Comparison of ENCODE assay signal across 1 fruit fly cellular context in the genomic region with DNA sequence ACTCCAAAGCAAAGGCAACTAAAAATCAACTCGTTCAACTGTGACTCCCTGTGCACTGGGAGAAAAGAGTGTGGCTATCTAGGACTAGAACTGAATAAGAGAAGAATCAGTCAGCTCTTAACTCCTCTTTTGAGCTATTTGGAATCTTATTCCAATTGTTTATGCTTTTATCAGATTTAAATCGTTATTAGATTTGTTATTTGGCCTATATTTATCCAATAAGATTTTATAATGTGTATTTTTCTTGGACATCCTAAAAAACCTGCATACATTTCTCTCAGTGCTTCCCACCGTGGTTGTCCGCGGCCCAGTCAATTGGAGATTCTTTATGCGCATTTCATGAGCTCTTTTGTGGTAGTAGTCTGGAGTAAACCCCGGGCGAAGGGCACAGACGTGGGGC.
TF ChIP-seq lines count a peak whose summit lies in the region.

No protein-coding gene starts in this region.

TF ChIP-seq in whole organism, embryonic, 481 proteins besides CTCF, POLR2A, EP300 and RAD21 (continued from another document and continues in another):
- TF ChIP-seq unc-4 (GFP tag; IDR thresholded peaks at IDR 0.05; lab: Robert Waterston, UW; ENCODE audit: partially characterized antibody), result no peak
- TF ChIP-seq CG33213 (GFP tag; optimal IDR thresholded peaks at IDR 0.05; lab: Kevin White, UChicago), result peak; percentile 12
- TF ChIP-seq slou (GFP tag; optimal IDR thresholded peaks at IDR 0.05; lab: Kevin White, UChicago), result peak; percentile 16
- TF ChIP-seq eyg (GFP tag; optimal IDR thresholded peaks at IDR 0.05; lab: Kevin White, UChicago), result no peak
- TF ChIP-seq bigmax (GFP tag; optimal IDR thresholded peaks at IDR 0.05; lab: Kevin White, UChicago), result no peak
- no peak for TF ChIP-seq CG2199 (GFP tag; IDR thresholded peaks at IDR 0.05; lab: Robert Waterston, UW)
- no peak for TF ChIP-seq CG11085 (GFP tag; IDR thresholded peaks at IDR 0.05; lab: Robert Waterston, UW)
- TF ChIP-seq zfh1 (GFP tag; IDR thresholded peaks at IDR 0.05; lab: Robert Waterston, UW), result peak; percentile 61; the same call in 1 of the 3 replicates
- TF ChIP-seq CG4730 (GFP tag; IDR thresholded peaks at IDR 0.05; lab: Robert Waterston, UW), result peak; percentile 27; the same call in 1 of the 2 replicates
- TF ChIP-seq Dll (GFP tag; IDR thresholded peaks at IDR 0.05; lab: Robert Waterston, UW; ENCODE audit: partially characterized antibody), result no peak
- peak; percentile 15 for TF ChIP-seq psq (GFP tag; optimal IDR thresholded peaks at IDR 0.05; lab: Kevin White, UChicago)
- TF ChIP-seq nerfin-2 (GFP tag; IDR thresholded peaks at IDR 0.05; lab: Robert Waterston, UW; ENCODE audit: partially characterized antibody), result no peak
- no peak for TF ChIP-seq kni (GFP tag; optimal IDR thresholded peaks at IDR 0.05; lab: Kevin White, UChicago)
- TF ChIP-seq Lhr (GFP tag; optimal IDR thresholded peaks at IDR 0.05; lab: Kevin White, UChicago), result no peak
- TF ChIP-seq gsb-n (tag; optimal IDR thresholded peaks at IDR 0.05; lab: Kevin White, UChicago), result peak; percentile 30
- no peak for TF ChIP-seq Bgb (GFP tag; IDR thresholded peaks at IDR 0.05; lab: Robert Waterston, UW; ENCODE audit: partially characterized antibody)
- TF ChIP-seq CG4617 (GFP tag; optimal IDR thresholded peaks at IDR 0.05; lab: Kevin White, UChicago; ENCODE audit: borderline replicate concordance), result no peak
- TF ChIP-seq Aef1 (GFP tag; IDR thresholded peaks at IDR 0.05; lab: Robert Waterston, UW), result peak; percentile 74
- no peak for TF ChIP-seq CG2129 (GFP tag; IDR thresholded peaks at IDR 0.05; lab: Robert Waterston, UW; ENCODE audit: partially characterized antibody)
- TF ChIP-seq Neu2 (GFP tag; optimal IDR thresholded peaks at IDR 0.05; lab: Kevin White, UChicago; ENCODE audit: borderline replicate concordance), result no peak
- TF ChIP-seq trem (tag; optimal IDR thresholded peaks at IDR 0.05; lab: Kevin White, UChicago), result peak; percentile 1
- no peak for TF ChIP-seq CG17568 (GFP tag; optimal IDR thresholded peaks at IDR 0.05; lab: Kevin White, UChicago)
- peak; percentile 52; the same call in 1 of the 2 replicates for TF ChIP-seq CG9215 (GFP tag; IDR thresholded peaks at IDR 0.05; lab: Robert Waterston, UW)
- TF ChIP-seq otp (GFP tag; IDR thresholded peaks at IDR 0.05; lab: Robert Waterston, UW), result peak; percentile 36; the same call in 1 of the 3 replicates
- TF ChIP-seq nerfin-1 (tag; optimal IDR thresholded peaks at IDR 0.05; lab: Kevin White, UChicago), result peak; percentile 34
- no peak for TF ChIP-seq Awh (GFP tag; IDR thresholded peaks at IDR 0.05; lab: Robert Waterston, UW)
- TF ChIP-seq usp (GFP tag; optimal IDR thresholded peaks at IDR 0.05; lab: Kevin White, UChicago), result no peak
- peak; percentile 55 for TF ChIP-seq Hr3 (GFP tag; optimal IDR thresholded peaks at IDR 0.05; lab: Kevin White, UChicago)
- TF ChIP-seq CG14667 (GFP tag; IDR thresholded peaks at IDR 0.05; lab: Robert Waterston, UW), result peak; percentile 59; the same call in 1 of the 2 replicates
- TF ChIP-seq CG8944 (GFP tag; optimal IDR thresholded peaks at IDR 0.05; lab: Kevin White, UChicago), result peak; percentile 24
- no peak for TF ChIP-seq hkb (optimal IDR thresholded peaks at IDR 0.05; lab: Kevin White, UChicago)
- peak; percentile 76 for TF ChIP-seq hkb (GFP tag; IDR thresholded peaks at IDR 0.05; lab: Robert Waterston, UW)
- no peak for TF ChIP-seq CG10321 (GFP tag; IDR thresholded peaks at IDR 0.05; lab: Robert Waterston, UW)
- TF ChIP-seq CG7357 (GFP tag; IDR thresholded peaks at IDR 0.05; lab: Robert Waterston, UW), result peak; percentile 58; the same call in 2 of the 3 replicates
- no peak for TF ChIP-seq ham (GFP tag; IDR thresholded peaks at IDR 0.05; lab: Robert Waterston, UW)
- no peak for TF ChIP-seq Tbp (GFP tag; optimal IDR thresholded peaks at IDR 0.05; lab: Kevin White, UChicago)
- peak; percentile 76 for TF ChIP-seq mam (GFP tag; optimal IDR thresholded peaks at IDR 0.05; lab: Kevin White, UChicago)
- no peak for TF ChIP-seq CG31365 (tag; optimal IDR thresholded peaks at IDR 0.05; lab: Kevin White, UChicago)
- peak; percentile 57 for TF ChIP-seq NfI (GFP tag; optimal IDR thresholded peaks at IDR 0.05; lab: Kevin White, UChicago)
- no peak for TF ChIP-seq BEAF-32 (GFP tag; optimal IDR thresholded peaks at IDR 0.05; lab: Kevin White, UChicago)
- no peak for TF ChIP-seq CG1832 (GFP tag; optimal IDR thresholded peaks at IDR 0.05; lab: Kevin White, UChicago)
- TF ChIP-seq pnt (GFP tag; optimal IDR thresholded peaks at IDR 0.05; lab: Kevin White, UChicago), result peak; percentile 49
- TF ChIP-seq CG3407 (GFP tag; optimal IDR thresholded peaks at IDR 0.05; lab: Kevin White, UChicago), result peak; percentile 41
- peak; percentile 17 for TF ChIP-seq sug (tag; optimal IDR thresholded peaks at IDR 0.05; lab: Kevin White, UChicago)
- TF ChIP-seq jigr1 (GFP tag; IDR thresholded peaks at IDR 0.05; lab: Robert Waterston, UW), result peak; percentile 59; the same call in 1 of the 3 replicates
- no peak for TF ChIP-seq CG30020 (tag; optimal IDR thresholded peaks at IDR 0.05; lab: Kevin White, UChicago)
- TF ChIP-seq CG32772 (GFP tag; IDR thresholded peaks at IDR 0.05; lab: Robert Waterston, UW), result peak; percentile 69
- TF ChIP-seq CG32767 (GFP tag; IDR thresholded peaks at IDR 0.05; lab: Robert Waterston, UW), result no peak; the same call in 1 of the 2 replicates
- TF ChIP-seq Dbx (GFP tag; IDR thresholded peaks at IDR 0.05; lab: Robert Waterston, UW), result no peak
- TF ChIP-seq CG2875 (GFP tag; optimal IDR thresholded peaks at IDR 0.05; lab: Kevin White, UChicago), result peak; percentile 25
- no peak for TF ChIP-seq Hr39 (optimal IDR thresholded peaks at IDR 0.05; lab: Kevin White, UChicago)
- TF ChIP-seq zf30C (GFP tag; optimal IDR thresholded peaks at IDR 0.05; lab: Kevin White, UChicago), result peak; percentile 49
- TF ChIP-seq sens (GFP tag; lab: Kevin White, UChicago), result peak; percentile 95
- TF ChIP-seq lbe (GFP tag; optimal IDR thresholded peaks at IDR 0.05; lab: Kevin White, UChicago), result peak; percentile 77
- no peak for TF ChIP-seq Hr78 (GFP tag; optimal IDR thresholded peaks at IDR 0.05; lab: Kevin White, UChicago)
- TF ChIP-seq Usf (GFP tag; optimal IDR thresholded peaks at IDR 0.05; lab: Kevin White, UChicago), result peak; percentile 35
- TF ChIP-seq ems (GFP tag; optimal IDR thresholded peaks at IDR 0.05; lab: Kevin White, UChicago), result peak; percentile 47
- peak; percentile 83 for TF ChIP-seq Ptx1 (GFP tag; IDR thresholded peaks at IDR 0.05; lab: Robert Waterston, UW)
- TF ChIP-seq lov (optimal IDR thresholded peaks at IDR 0.05; lab: Kevin White, UChicago), result no peak
- TF ChIP-seq lov (GFP tag; IDR thresholded peaks at IDR 0.05; lab: Robert Waterston, UW), result no peak
- TF ChIP-seq CG11456 (GFP tag; IDR thresholded peaks at IDR 0.05; lab: Robert Waterston, UW), result peak; percentile 66; the same call in 2 of the 3 replicates
- TF ChIP-seq CG13775 (GFP tag; optimal IDR thresholded peaks at IDR 0.05; lab: Kevin White, UChicago), result peak; percentile 56
- TF ChIP-seq CG12659 (GFP tag; optimal IDR thresholded peaks at IDR 0.05; lab: Kevin White, UChicago), result peak; percentile 56
- TF ChIP-seq twi (tag; optimal IDR thresholded peaks at IDR 0.05; lab: Kevin White, UChicago), result peak; percentile 39
- peak; percentile 62 for TF ChIP-seq CG17359 (tag; optimal IDR thresholded peaks at IDR 0.05; lab: Kevin White, UChicago)
- TF ChIP-seq CG17385 (GFP tag; optimal IDR thresholded peaks at IDR 0.05; lab: Kevin White, UChicago), result peak; percentile 60
- peak; percentile 20 for TF ChIP-seq CG2202 (tag; optimal IDR thresholded peaks at IDR 0.05; lab: Kevin White, UChicago)
- TF ChIP-seq sr (GFP tag; IDR thresholded peaks at IDR 0.05; lab: Robert Waterston, UW), result no peak
- TF ChIP-seq CG14441 (GFP tag; IDR thresholded peaks at IDR 0.05; lab: Robert Waterston, UW), result peak; percentile 73
- TF ChIP-seq phol (tag; optimal IDR thresholded peaks at IDR 0.05; lab: Kevin White, UChicago), result peak; percentile 74
- no peak for TF ChIP-seq C15 (GFP tag; IDR thresholded peaks at IDR 0.05; lab: Robert Waterston, UW)
- TF ChIP-seq TFAM (GFP tag; optimal IDR thresholded peaks at IDR 0.05; lab: Kevin White, UChicago), result no peak
- no peak for TF ChIP-seq stwl (tag; optimal IDR thresholded peaks at IDR 0.05; lab: Kevin White, UChicago)
- TF ChIP-seq btn (GFP tag; optimal IDR thresholded peaks at IDR 0.05; lab: Kevin White, UChicago), result no peak
- peak; percentile 18 for TF ChIP-seq CG4282 (GFP tag; optimal IDR thresholded peaks at IDR 0.05; lab: Kevin White, UChicago)
- peak; percentile 62 for TF ChIP-seq nau (GFP tag; optimal IDR thresholded peaks at IDR 0.05; lab: Kevin White, UChicago)
- no peak for TF ChIP-seq pita (GFP tag; optimal IDR thresholded peaks at IDR 0.05; lab: Kevin White, UChicago)
- TF ChIP-seq Hmr (GFP tag; optimal IDR thresholded peaks at IDR 0.05; lab: Kevin White, UChicago), result peak; percentile 51
- peak; percentile 54 for TF ChIP-seq HLH54F (GFP tag; optimal IDR thresholded peaks at IDR 0.05; lab: Kevin White, UChicago)
- 0 out of 2 replicates have a peak, but pooled peaks have one; percentile 34 for TF ChIP-seq peb (GFP tag; IDR thresholded peaks at IDR 0.05; lab: Robert Waterston, UW)
- no peak for TF ChIP-seq CG17186 (GFP tag; optimal IDR thresholded peaks at IDR 0.05; lab: Kevin White, UChicago)
- peak; percentile 57 for TF ChIP-seq CG10366 (GFP tag; IDR thresholded peaks at IDR 0.05; lab: Robert Waterston, UW)
- no peak for TF ChIP-seq Poxn (GFP tag; IDR thresholded peaks at IDR 0.05; lab: Robert Waterston, UW)
- peak; percentile 55 for TF ChIP-seq tin (GFP tag; optimal IDR thresholded peaks at IDR 0.05; lab: Kevin White, UChicago)
- no peak for TF ChIP-seq pfk (GFP tag; optimal IDR thresholded peaks at IDR 0.05; lab: Kevin White, UChicago)
- TF ChIP-seq CG18619 (GFP tag; optimal IDR thresholded peaks at IDR 0.05; lab: Kevin White, UChicago), result peak; percentile 48
- TF ChIP-seq CG12769 (tag; optimal IDR thresholded peaks at IDR 0.05; lab: Kevin White, UChicago), result no peak
- TF ChIP-seq mld (GFP tag; IDR thresholded peaks at IDR 0.05; lab: Robert Waterston, UW; ENCODE audit: partially characterized antibody), result no peak
- TF ChIP-seq Eip74EF (GFP tag; optimal IDR thresholded peaks at IDR 0.05; lab: Kevin White, UChicago), result peak in 1 of 2 experiments; percentile 28
- peak; percentile 23 for TF ChIP-seq HmgZ (tag; optimal IDR thresholded peaks at IDR 0.05; lab: Kevin White, UChicago)
- no peak for TF ChIP-seq HLH4C (GFP tag; IDR thresholded peaks at IDR 0.05; lab: Robert Waterston, UW; ENCODE audit: partially characterized antibody)
- peak; percentile 36 to 47 for TF ChIP-seq Pdp1 (GFP tag; optimal IDR thresholded peaks at IDR 0.05; lab: Kevin White, UChicago)
- TF ChIP-seq CG8089 (GFP tag; optimal IDR thresholded peaks at IDR 0.05; lab: Kevin White, UChicago), result peak; percentile 48
- TF ChIP-seq YL-1 (GFP tag; optimal IDR thresholded peaks at IDR 0.05; lab: Kevin White, UChicago), result no peak
- peak; percentile 60 for TF ChIP-seq CG7556 (GFP tag; optimal IDR thresholded peaks at IDR 0.05; lab: Kevin White, UChicago)
- no peak for TF ChIP-seq toy (GFP tag; IDR thresholded peaks at IDR 0.05; lab: Robert Waterston, UW)
- peak; percentile 33 for TF ChIP-seq gcm (GFP tag; optimal IDR thresholded peaks at IDR 0.05; lab: Kevin White, UChicago)
- peak; percentile 18 for TF ChIP-seq zfh2 (GFP tag; optimal IDR thresholded peaks at IDR 0.05; lab: Kevin White, UChicago)
- no peak for TF ChIP-seq Sry-β (GFP tag; optimal IDR thresholded peaks at IDR 0.05; lab: Kevin White, UChicago)
- peak; percentile 36 for TF ChIP-seq ATbp (GFP tag; optimal IDR thresholded peaks at IDR 0.05; lab: Kevin White, UChicago)
- no peak for TF ChIP-seq Scr (GFP tag; IDR thresholded peaks at IDR 0.05; lab: Robert Waterston, UW; ENCODE audit: partially characterized antibody)
- peak; percentile 74 for TF ChIP-seq bcd (GFP tag; optimal IDR thresholded peaks at IDR 0.05; lab: Kevin White, UChicago)
- TF ChIP-seq CG6689 (GFP tag; IDR thresholded peaks at IDR 0.05; lab: Robert Waterston, UW), result peak; percentile 66
- TF ChIP-seq CG2712 (tag; optimal IDR thresholded peaks at IDR 0.05; lab: Kevin White, UChicago), result peak; percentile 80
- no peak for TF ChIP-seq da (GFP tag; optimal IDR thresholded peaks at IDR 0.05; lab: Kevin White, UChicago)
- peak; percentile 70 for TF ChIP-seq corto (GFP tag; optimal IDR thresholded peaks at IDR 0.05; lab: Kevin White, UChicago)
- TF ChIP-seq maf-S (GFP tag; optimal IDR thresholded peaks at IDR 0.05; lab: Kevin White, UChicago), result peak; percentile 22
- peak; percentile 82 for TF ChIP-seq CG11695 (GFP tag; IDR thresholded peaks at IDR 0.05; lab: Robert Waterston, UW)
- TF ChIP-seq pb (GFP tag; optimal IDR thresholded peaks at IDR 0.05; lab: Kevin White, UChicago), result peak; percentile 38
- no peak for TF ChIP-seq stc (GFP tag; IDR thresholded peaks at IDR 0.05; lab: Robert Waterston, UW)
- no peak for TF ChIP-seq CG8765 (GFP tag; IDR thresholded peaks at IDR 0.05; lab: Robert Waterston, UW)
- peak; percentile 52 for TF ChIP-seq CG15601 (tag; optimal IDR thresholded peaks at IDR 0.05; lab: Kevin White, UChicago)
- TF ChIP-seq cg (GFP tag; optimal IDR thresholded peaks at IDR 0.05; lab: Kevin White, UChicago), result no peak
- TF ChIP-seq cwo (GFP tag; optimal IDR thresholded peaks at IDR 0.05; lab: Kevin White, UChicago), result peak; percentile 36
- TF ChIP-seq slbo (GFP tag; IDR thresholded peaks at IDR 0.05; lab: Robert Waterston, UW), result peak; percentile 67
- peak; percentile 75; the same call in 2 of the 3 replicates for TF ChIP-seq so (GFP tag; IDR thresholded peaks at IDR 0.05; lab: Robert Waterston, UW)
- peak; percentile 43 for TF ChIP-seq Max (GFP tag; optimal IDR thresholded peaks at IDR 0.05; lab: Kevin White, UChicago)
- TF ChIP-seq CG12942 (GFP tag; optimal IDR thresholded peaks at IDR 0.05; lab: Kevin White, UChicago), result peak; percentile 38
- peak; percentile 14 for TF ChIP-seq Ets97D (GFP tag; optimal IDR thresholded peaks at IDR 0.05; lab: Kevin White, UChicago)
- TF ChIP-seq CG31441 (GFP tag; IDR thresholded peaks at IDR 0.05; lab: Robert Waterston, UW), result no peak; the same call in 1 of the 2 replicates
- no peak for TF ChIP-seq Kr (GFP tag; optimal IDR thresholded peaks at IDR 0.05; lab: Kevin White, UChicago)
- peak; percentile 35 for TF ChIP-seq caup (GFP tag; optimal IDR thresholded peaks at IDR 0.05; lab: Kevin White, UChicago; ENCODE audit: severe bottlenecking)
- TF ChIP-seq cad (GFP tag; optimal IDR thresholded peaks at IDR 0.05; lab: Kevin White, UChicago), result no peak
- peak; percentile 62 for TF ChIP-seq Sox102F (GFP tag; optimal IDR thresholded peaks at IDR 0.05; lab: Kevin White, UChicago)
- no peak for TF ChIP-seq Sox100B (GFP tag; optimal IDR thresholded peaks at IDR 0.05; lab: Kevin White, UChicago)
- TF ChIP-seq Sry-δ (GFP tag; optimal IDR thresholded peaks at IDR 0.05; lab: Kevin White, UChicago), result peak; percentile 18
